Fruit fly (Drosophila melanogaster): Measurements from ENCODE around the gene CG2772.

DNA sequence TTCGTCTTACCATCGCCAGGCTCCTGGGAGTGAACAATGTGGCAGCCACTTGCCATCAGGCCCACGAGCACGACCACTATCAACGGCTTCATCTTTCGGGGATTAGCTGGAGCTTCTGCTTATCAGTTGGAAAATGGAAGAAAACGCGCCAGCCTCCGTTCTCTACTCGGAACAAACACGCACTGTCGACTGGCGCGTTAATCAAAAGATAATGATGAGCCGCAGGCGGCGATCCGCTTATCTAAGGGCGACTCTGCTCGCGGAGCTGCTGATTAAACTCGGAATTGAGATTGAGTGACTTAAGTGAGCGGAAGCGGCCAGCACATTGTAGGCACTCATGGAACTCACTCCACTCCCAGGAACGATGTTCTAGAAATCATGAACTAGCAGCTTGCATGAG is 16.0 kb downstream of the CG2772 start, which contains the start of gene CG3246:
- TF ChIP-seq pan (optimal IDR thresholded peaks at IDR 0.05): no peak
- TF ChIP-seq OdsH (GFP tag; optimal IDR thresholded peaks at IDR 0.05): no peak
- no peak for TF ChIP-seq Hr83 (GFP tag; optimal IDR thresholded peaks at IDR 0.05; ENCODE audit: poor library complexity, severe bottlenecking)
- no peak for TF ChIP-seq dmrt93B (GFP tag; optimal IDR thresholded peaks at IDR 0.05)
- TF ChIP-seq psq (GFP tag; optimal IDR thresholded peaks at IDR 0.05): no peak
- no peak for TF ChIP-seq Hnf4 (GFP tag; optimal IDR thresholded peaks at IDR 0.05)
- no peak for TF ChIP-seq Mio (GFP tag; optimal IDR thresholded peaks at IDR 0.05)
- TF ChIP-seq fru (GFP tag; optimal IDR thresholded peaks at IDR 0.05): no peak
- TF ChIP-seq Jra (GFP tag; optimal IDR thresholded peaks at IDR 0.05): no peak
- no peak for TF ChIP-seq usp (GFP tag; optimal IDR thresholded peaks at IDR 0.05)
- TF ChIP-seq sage (GFP tag; optimal IDR thresholded peaks at IDR 0.05): no peak
- TF ChIP-seq Rel (GFP tag; optimal IDR thresholded peaks at IDR 0.05): no peak
- TF ChIP-seq Rel (tag; optimal IDR thresholded peaks at IDR 0.05): no peak
